Worm (Caenorhabditis elegans) whole organism, L3 larva: ENCODE measurements around the gene Y54G2A.49.

Experiments used
- ama-1 ChIP-seq: fragments of 150-350 bp; optimal IDR thresholded peaks from 2 replicates; lab custom pipeline; 2018
- nhr-237 ChIP-seq: fragments of 150-350 bp; optimal IDR thresholded peaks from 2 replicates; lab custom pipeline; 2014; ENCODE audit warnings: missing biosample characterization, missing genetic modification characterization

DNA sequence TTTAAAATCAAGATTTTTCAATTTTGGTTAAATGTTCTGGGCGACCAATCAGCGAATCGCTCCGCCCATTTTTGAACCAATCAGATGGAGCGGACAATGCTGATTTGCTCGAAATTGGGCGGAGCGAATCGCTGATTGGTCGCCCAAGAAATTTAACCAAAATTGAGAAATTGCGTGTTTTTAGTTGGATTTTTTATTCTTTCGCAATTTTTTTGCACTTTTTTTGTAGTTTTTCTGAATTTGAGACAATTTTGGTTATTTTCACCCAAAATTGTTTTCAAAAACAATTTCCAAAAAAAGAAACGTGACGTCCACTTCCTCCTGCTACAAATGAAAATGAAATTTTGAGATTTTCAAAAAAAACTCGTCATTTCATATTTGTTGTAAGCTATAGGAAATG, 33.6 kb upstream of the Y54G2A.49 start, which contains the start of gene dml-1:
- TF ChIP-seq nhr-237 = no peak
- no peak for TF ChIP-seq ama-1
